Worm (Caenorhabditis elegans) whole organism, L1 larva: Measurements from ENCODE around the gene fust-1.

Experiments
- C16A3.4 ChIP-seq: fragments of 150-350 bp; optimal IDR thresholded peaks from 2 replicates; lab custom pipeline; 2014; ENCODE audit warnings: missing biosample characterization, missing genetic modification characterization
- F16B12.6 ChIP-seq: fragments of 150-350 bp; optimal IDR thresholded peaks from 2 replicates; lab custom pipeline; 2014; ENCODE audit warnings: missing biosample characterization, missing genetic modification characterization
- ama-1 ChIP-seq: fragments of 150-350 bp; optimal IDR thresholded peaks from 2 replicates; lab custom pipeline; 2014
- blmp-1 ChIP-seq: fragments of 150-350 bp; optimal IDR thresholded peaks from 2 replicates; lab custom pipeline; 2014; ENCODE audit warnings: missing biosample characterization, missing genetic modification characterization
- ceh-88 ChIP-seq: fragments of 200-800 bp; sonication (Bioruptor generic); IDR thresholded peaks from 2 replicates; pipeline ENCODE4 v1.3.6; 2022; ENCODE audit warnings: missing genetic modification characterization, missing compliant biosample characterization
- dpl-1 ChIP-seq, 3 experiments: fragments of 150-350 bp in 2 of 3; sonication (generic microtip) in 1 of 3; optimal IDR thresholded peaks; 2 replicates each; lab custom pipeline; 2014 to 2017; ENCODE audit warnings: missing biosample characterization in 3 of 3, missing genetic modification characterization in 3 of 3, missing genetic modification reagents in 3 of 3
- dsc-1 ChIP-seq: sonication (generic microtip); optimal IDR thresholded peaks from 2 replicates; lab custom pipeline; 2016; ENCODE audit warnings: mild to moderate bottlenecking, missing genetic modification characterization, missing compliant biosample characterization
- efl-1 ChIP-seq, 4 experiments: fragments of 150-350 bp; optimal IDR thresholded peaks in 3 of 4; peaks in 1 of 4; 1 replicate in 1 of 4; 2 replicates in 3 of 4; lab custom pipeline; 2014; ENCODE audit warnings: missing biosample characterization in 2 of 4, missing genetic modification characterization in 2 of 4, missing genetic modification reagents in 2 of 4
- efl-3 ChIP-seq: fragments of 200-800 bp; sonication (Bioruptor generic); optimal IDR thresholded peaks from 2 replicates; lab custom pipeline; 2018; ENCODE audit warnings: mild to moderate bottlenecking, missing genetic modification characterization, missing compliant biosample characterization
- egl-27 ChIP-seq, 2 experiments: fragments of 150-350 bp in 1 of 2; sonication (generic microtip); optimal IDR thresholded peaks; 3 replicates each; lab custom pipeline; 2017 to 2018; ENCODE audit warnings: missing biosample characterization in 2 of 2, missing genetic modification characterization in 2 of 2, missing genetic modification reagents in 2 of 2
- ets-5 ChIP-seq: fragments of 200-800 bp; sonication (Bioruptor generic); IDR thresholded peaks from 2 replicates; pipeline ENCODE4 v1.3.6; 2022; ENCODE audit warnings: missing genetic modification characterization, missing compliant biosample characterization
- fkh-8 ChIP-seq: sonication (generic microtip); optimal IDR thresholded peaks from 2 replicates; lab custom pipeline; 2016; ENCODE audit warnings: mild to moderate bottlenecking, missing genetic modification characterization, missing compliant biosample characterization
- hlh-4 ChIP-seq: sonication (generic microtip); optimal IDR thresholded peaks from 2 replicates; lab custom pipeline; 2016; ENCODE audit warnings: mild to moderate bottlenecking, missing genetic modification characterization, missing compliant biosample characterization
- irx-1 ChIP-seq: sonication (generic microtip); optimal IDR thresholded peaks from 2 replicates; lab custom pipeline; 2016; ENCODE audit warnings: missing genetic modification characterization, missing compliant biosample characterization
- isw-1 ChIP-seq: fragments of 200-800 bp; sonication (Bioruptor generic); IDR thresholded peaks from 2 replicates; pipeline ENCODE4 v1.3.6; 2022; ENCODE audit warnings: missing genetic modification characterization, missing compliant biosample characterization
- lin-35 ChIP-seq, 2 experiments: fragments of 150-350 bp; optimal IDR thresholded peaks; 2 replicates each; lab custom pipeline; 2014; ENCODE audit warnings: missing biosample characterization in 2 of 2, missing genetic modification characterization in 2 of 2, missing genetic modification reagents in 2 of 2
- lin-39 ChIP-seq: fragments of 150-350 bp; optimal IDR thresholded peaks from 2 replicates; lab custom pipeline; 2014; ENCODE audit warnings: missing biosample characterization, missing genetic modification reagents, missing genetic modification characterization
- lsy-2 ChIP-seq, 2 experiments: fragments of 150-350 bp; optimal IDR thresholded peaks; 2 replicates each; lab custom pipeline; 2014; ENCODE audit warnings: missing biosample characterization in 2 of 2, missing genetic modification characterization in 2 of 2
- mab-9 ChIP-seq: fragments of 200-800 bp; sonication (Bioruptor generic); IDR thresholded peaks from 2 replicates; pipeline ENCODE4 v1.3.6; 2022; ENCODE audit warnings: missing genetic modification reagents, missing genetic modification characterization, missing compliant biosample characterization
- mdl-1 ChIP-seq, 2 experiments: fragments of 150-350 bp; optimal IDR thresholded peaks; 2 replicates each; lab custom pipeline; 2014 to 2017; ENCODE audit warnings: missing biosample characterization in 2 of 2, missing genetic modification characterization in 2 of 2, inconsistent platforms in 1 of 2
- mep-1 ChIP-seq: fragments of 150-350 bp; optimal IDR thresholded peaks from 2 replicates; lab custom pipeline; 2014; ENCODE audit warnings: missing biosample characterization, missing genetic modification characterization
- nhr-20 ChIP-seq: sonication (generic microtip); optimal IDR thresholded peaks from 2 replicates; lab custom pipeline; 2016; ENCODE audit warnings: mild to moderate bottlenecking, missing genetic modification characterization, missing compliant biosample characterization
- nhr-71 ChIP-seq: sonication (generic microtip); optimal IDR thresholded peaks from 2 replicates; lab custom pipeline; 2016; ENCODE audit warnings: mild to moderate bottlenecking, missing genetic modification characterization, moderate library complexity, missing compliant biosample characterization
- nhr-84 ChIP-seq: sonication (generic microtip); optimal IDR thresholded peaks from 2 replicates; lab custom pipeline; 2017; ENCODE audit warnings: missing biosample characterization, missing genetic modification characterization
- nhr-85 ChIP-seq: sonication (generic microtip); peaks from one replicate; lab custom pipeline; 2016; ENCODE audit warnings: missing genetic modification characterization, inconsistent platforms, missing compliant biosample characterization
- nhr-90 ChIP-seq: sonication (generic microtip); optimal IDR thresholded peaks from 2 replicates; lab custom pipeline; 2016; ENCODE audit warnings: mild to moderate bottlenecking, missing genetic modification characterization, missing compliant biosample characterization; ENCODE audit not compliant: poor library complexity
- pax-3 ChIP-seq: fragments of 200-800 bp; sonication (Bioruptor generic); optimal IDR thresholded peaks from 2 replicates; lab custom pipeline; 2018; ENCODE audit warnings: mild to moderate bottlenecking, missing genetic modification characterization, moderate library complexity, missing compliant biosample characterization
- pqm-1 ChIP-seq: sonication (generic microtip); optimal IDR thresholded peaks from 3 replicates; lab custom pipeline; 2017; ENCODE audit warnings: missing biosample characterization, missing genetic modification characterization
- skn-1 ChIP-seq: fragments of 150-350 bp; optimal IDR thresholded peaks from 2 replicates; lab custom pipeline; 2014; ENCODE audit warnings: missing biosample characterization, missing genetic modification characterization
- sox-4 ChIP-seq: sonication (generic microtip); optimal IDR thresholded peaks from 2 replicates; lab custom pipeline; 2016; ENCODE audit warnings: missing genetic modification characterization, missing compliant biosample characterization
- sptf-1 ChIP-seq: fragments of 150-350 bp; optimal IDR thresholded peaks from 2 replicates; lab custom pipeline; 2014; ENCODE audit warnings: missing biosample characterization, missing genetic modification characterization
- sup-37 ChIP-seq: fragments of 200-800 bp; sonication (Bioruptor generic); optimal IDR thresholded peaks from 2 replicates; lab custom pipeline; 2018; ENCODE audit warnings: mild to moderate bottlenecking, missing genetic modification characterization, missing compliant biosample characterization
- swsn-7 ChIP-seq: sonication (generic microtip); optimal IDR thresholded peaks from 2 replicates; lab custom pipeline; 2016; ENCODE audit warnings: missing genetic modification characterization, missing compliant biosample characterization
- tbx-2 ChIP-seq: sonication (generic microtip); optimal IDR thresholded peaks from 2 replicates; lab custom pipeline; 2016; ENCODE audit warnings: missing genetic modification characterization, missing compliant biosample characterization
- unc-86 ChIP-seq: sonication (generic microtip); optimal IDR thresholded peaks from 2 replicates; lab custom pipeline; 2016; ENCODE audit warnings: missing genetic modification characterization, missing compliant biosample characterization
- vab-15 ChIP-seq: sonication (generic microtip); optimal IDR thresholded peaks from 2 replicates; lab custom pipeline; 2017; ENCODE audit warnings: missing genotype, mild to moderate bottlenecking, missing genetic modification characterization, missing compliant biosample characterization
- zag-1 ChIP-seq: fragments of 150-350 bp; optimal IDR thresholded peaks from 2 replicates; lab custom pipeline; 2014; ENCODE audit warnings: missing biosample characterization, missing genetic modification characterization

fust-1 gene

DNA sequence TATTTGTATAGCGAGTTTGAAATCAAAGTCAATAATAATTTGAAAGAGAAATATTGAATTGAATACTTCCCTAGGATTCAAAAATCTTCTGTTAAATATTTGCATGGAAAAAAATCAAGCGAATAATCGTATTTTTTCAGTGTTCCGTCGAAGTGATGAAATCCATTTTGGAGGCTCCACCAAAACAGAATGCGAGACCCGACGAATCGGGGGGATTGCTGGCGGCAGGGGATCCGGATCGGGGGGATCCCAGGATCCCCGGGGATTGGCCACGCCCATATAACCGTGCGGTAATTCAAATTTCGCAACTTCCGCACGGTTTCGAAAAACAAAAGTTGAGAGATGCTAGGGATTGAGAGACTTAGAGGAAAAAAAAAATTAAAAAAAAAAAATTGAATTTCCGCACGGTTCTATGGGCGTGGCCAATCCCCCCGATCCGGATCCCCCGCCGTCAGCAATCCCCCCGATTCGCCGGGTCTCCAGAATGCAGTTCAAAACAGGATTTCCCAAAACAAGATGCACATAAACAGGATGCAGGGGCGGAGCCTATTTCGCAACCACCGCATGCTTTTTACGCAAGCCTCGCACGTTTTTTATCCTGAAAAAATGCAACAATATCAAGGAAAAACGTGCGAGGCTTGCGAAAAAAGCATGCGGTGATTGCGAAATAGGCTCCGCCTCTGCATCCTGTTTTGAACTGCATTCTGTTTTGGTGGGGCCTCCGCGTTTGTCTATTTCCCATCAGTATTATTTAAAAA lies 29.5 kb upstream of the fust-1 start, which contains the start of gene F10E7.11 (continued):
- TF ChIP-seq zag-1 (tag; lab: Kevin White, UChicago) (no peak), mab-9 (GFP tag; lab: Robert Waterston, UW) (no peak), hlh-4 (tag; lab: Kevin White, UChicago) (no peak), nhr-84 (tag; lab: Kevin White, UChicago) (no peak), ets-5 (GFP tag; lab: Robert Waterston, UW) (no peak), vab-15 (tag; lab: Kevin White, UChicago) (no peak), irx-1 (no peak), tbx-2 (tag; lab: Kevin White, UChicago) (no peak), lin-39 (tag; lab: Kevin White, UChicago) (no peak), efl-3 (GFP tag; lab: Kevin White, UChicago) (no peak), nhr-71 (tag; lab: Kevin White, UChicago) (peak; percentile 19), skn-1 (tag; lab: Kevin White, UChicago) (no peak), sup-37 (GFP tag; lab: Kevin White, UChicago) (no peak), dsc-1 (tag; lab: Kevin White, UChicago) (peak; percentile 38), ama-1 (lab: Kevin White, UChicago) (no peak), pax-3 (tag; lab: Kevin White, UChicago) (no peak), nhr-20 (tag; lab: Kevin White, UChicago) (no peak), pqm-1 (tag; lab: Kevin White, UChicago) (no peak)

DNA sequence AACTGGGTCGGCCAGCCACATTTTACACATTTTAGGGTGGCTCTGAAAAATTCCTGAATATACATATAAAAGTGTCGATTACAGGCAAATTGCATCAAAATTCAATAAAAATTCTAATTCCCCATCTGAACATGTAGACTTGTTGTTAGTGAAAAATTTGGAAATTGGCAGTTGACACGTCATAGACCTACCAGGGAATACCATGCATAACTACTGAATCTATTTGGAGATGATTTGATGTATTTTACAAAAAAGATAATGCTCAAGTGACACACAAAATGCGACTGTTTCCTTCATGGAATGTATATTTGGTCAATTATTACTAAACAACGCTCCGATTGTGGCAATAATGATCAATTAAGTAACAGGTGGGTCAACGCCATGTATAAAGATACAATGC lies 25.9 kb upstream of the fust-1 start, which contains the start of gene F10E7.1:
F10E7.1 (plus strand) TSS at position 301 of the 400 bp plus-strand sequence.
- no peak for TF ChIP-seq nhr-90 (tag; lab: Kevin White, UChicago)
- TF ChIP-seq lin-35 (GFP tag; optimal IDR thresholded peaks at IDR 0.05; lab: Kevin White, UChicago): no peak
- TF ChIP-seq pax-3 (tag; lab: Kevin White, UChicago): no peak
- no peak for TF ChIP-seq mdl-1 (tag; optimal IDR thresholded peaks at IDR 0.05; lab: Kevin White, UChicago)
- no peak for TF ChIP-seq sox-4 (tag; lab: Kevin White, UChicago)
- no peak for TF ChIP-seq egl-27 (tag; optimal IDR thresholded peaks at IDR 0.05; lab: Kevin White, UChicago)
- no peak for TF ChIP-seq ama-1 (lab: Kevin White, UChicago)
- TF ChIP-seq fkh-8 (tag; lab: Kevin White, UChicago): no peak
- TF ChIP-seq tbx-2 (tag; lab: Kevin White, UChicago): no peak
- no peak for TF ChIP-seq sptf-1 (tag; lab: Kevin White, UChicago)
- no peak for TF ChIP-seq efl-3 (GFP tag; lab: Kevin White, UChicago)

DNA sequence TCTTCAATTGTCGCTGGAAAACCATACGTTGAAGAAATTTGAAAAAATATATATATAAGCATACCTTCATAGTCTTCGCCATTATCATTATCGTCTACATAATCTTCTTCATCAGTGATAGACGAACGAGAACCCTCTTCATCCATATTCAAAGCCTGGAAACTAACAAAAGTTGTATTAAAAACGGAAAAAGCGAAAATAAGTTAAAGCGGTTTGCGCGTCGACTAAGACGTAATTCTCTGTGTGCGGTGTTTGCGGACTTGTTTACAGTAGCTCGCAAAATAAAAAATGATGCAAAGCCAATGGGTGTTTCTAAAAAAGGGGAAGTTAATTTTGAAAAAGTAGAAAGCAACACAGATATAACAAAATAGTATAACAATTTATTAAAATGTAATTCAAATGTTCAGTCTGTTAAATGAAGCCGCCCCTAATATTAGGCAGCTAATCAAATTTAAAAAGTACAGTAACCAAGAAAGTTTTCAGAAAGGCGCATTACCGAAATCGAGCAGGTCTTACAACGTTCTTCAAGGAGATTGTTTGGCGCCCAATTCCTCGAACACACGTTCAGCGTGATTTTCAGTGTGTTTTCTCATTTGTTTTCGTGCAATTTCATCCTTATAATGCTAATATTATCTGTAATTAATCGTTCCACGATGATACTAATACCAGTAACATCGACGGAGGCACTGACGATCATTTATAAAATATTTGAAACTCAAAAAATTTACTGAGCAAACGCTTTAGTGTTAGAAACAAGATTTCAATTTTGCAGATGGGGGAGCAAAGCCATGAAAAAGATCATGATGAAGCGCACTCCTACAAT lies 20.3 kb upstream of the fust-1 start, which contains the start of the genes T07F8.4 and gld-3:
T07F8.4 (minus strand) TSS at position 162 of the 823 bp plus-strand sequence.
gld-3 (plus strand) TSS at position 773 of the 823 bp plus-strand sequence.
- TF ChIP-seq mep-1 (tag; lab: Kevin White, UChicago) (peak; percentile 75), lin-35 (GFP tag; optimal IDR thresholded peaks at IDR 0.05; lab: Kevin White, UChicago) (peak; percentile 44 to 62), nhr-85 (tag; lab: Kevin White, UChicago) (no peak), blmp-1 (tag; lab: Kevin White, UChicago) (peak; percentile 60), efl-1 (optimal IDR thresholded peaks at IDR 0.05; lab: Kevin White, UChicago) (peak; percentile 39 to 43), efl-1 (GFP tag; optimal IDR thresholded peaks at IDR 0.05 in 1 of 2; lab: Kevin White, UChicago) (peak; percentile 50 to 55), swsn-7 (tag; lab: Kevin White, UChicago) (no peak), tbx-2 (tag; lab: Kevin White, UChicago) (no peak), isw-1 (GFP tag; lab: Robert Waterston, UW) (no peak), irx-1 (no peak), C16A3.4 (tag; lab: Kevin White, UChicago) (peak; percentile 47), dpl-1 (GFP tag; optimal IDR thresholded peaks at IDR 0.05; lab: Kevin White, UChicago) (peak; percentile 8 to 63 (median 29)), ceh-88 (no peak), lsy-2 (tag; optimal IDR thresholded peaks at IDR 0.05; lab: Kevin White, UChicago) (peak; percentile 84 to 97), unc-86 (tag; lab: Kevin White, UChicago) (no peak), F16B12.6 (tag; lab: Kevin White, UChicago) (peak; percentile 81)
